Fruit fly (Drosophila melanogaster) whole organism, wandering third instar larva: ENCODE results near the gene PH4alphaNE2.

Experiments used
- CG32264 ChIP-seq: fragments of 200-800 bp; sonication (Bioruptor generic); optimal IDR thresholded peaks from 2 replicates; lab custom pipeline; 2016; ENCODE audit warnings: missing biosample characterization, missing genetic modification characterization
- CG9705 ChIP-seq: fragments of 200-800 bp; sonication (Bioruptor generic); optimal IDR thresholded peaks from 2 replicates; lab custom pipeline; 2018; ENCODE audit warnings: missing biosample characterization, mild to moderate bottlenecking, missing genetic modification characterization
- Dfd ChIP-seq: fragments of >200 bp; optimal IDR thresholded peaks from 2 replicates; lab custom pipeline; 2017; ENCODE audit warnings: missing biosample characterization, missing genetic modification characterization
- Dif ChIP-seq: fragments of 200-275, 200-300 bp; sonication (Bioruptor generic); optimal IDR thresholded peaks from 2 replicates; lab custom pipeline; 2018; ENCODE audit warnings: missing biosample characterization, missing genetic modification characterization; ENCODE audit not compliant: partially characterized antibody
- GATAd ChIP-seq: sonication (Bioruptor generic); optimal IDR thresholded peaks from 2 replicates; lab custom pipeline; 2016; ENCODE audit warnings: missing biosample characterization, missing genetic modification characterization
- HLH106 ChIP-seq: fragments of 200-800 bp; optimal IDR thresholded peaks from 3 replicates; lab custom pipeline; 2019; ENCODE audit warnings: missing biosample characterization, mild to moderate bottlenecking, missing genetic modification characterization, moderate library complexity
- Hnf4 ChIP-seq: fragments of 200-800 bp; sonication (Bioruptor generic); optimal IDR thresholded peaks from 2 replicates; lab custom pipeline; 2016; ENCODE audit warnings: missing biosample characterization, mild to moderate bottlenecking, missing genetic modification characterization
- Hr83 ChIP-seq: fragments of 200-300 bp; sonication (Bioruptor generic); optimal IDR thresholded peaks from 2 replicates; lab custom pipeline; 2016; ENCODE audit warnings: missing biosample characterization, mild to moderate bottlenecking, missing genetic modification characterization, moderate library complexity; ENCODE audit not compliant: poor library complexity, severe bottlenecking
- Mio ChIP-seq: sonication (Bioruptor generic); optimal IDR thresholded peaks from 2 replicates; lab custom pipeline; 2016; ENCODE audit warnings: missing biosample characterization, missing genetic modification characterization
- Myc ChIP-seq: fragments of >200 bp; optimal IDR thresholded peaks from 2 replicates; lab custom pipeline; 2017
- N ChIP-seq: fragments of >200 bp; optimal IDR thresholded peaks from 2 replicates; lab custom pipeline; 2018; ENCODE audit warnings: missing biosample characterization, missing external identifiers, missing genetic modification characterization
- OdsH ChIP-seq: fragments of 200-800 bp; sonication (Bioruptor generic); optimal IDR thresholded peaks from 2 replicates; lab custom pipeline; 2016; ENCODE audit warnings: missing biosample characterization, mild to moderate bottlenecking, missing genetic modification characterization
- Rel ChIP-seq, 2 experiments: fragments of 200-800 bp; sonication (Bioruptor generic) in 1 of 2; optimal IDR thresholded peaks; 2 replicates in 1 of 2; 3 replicates in 1 of 2; lab custom pipeline; 2016 to 2019; ENCODE audit warnings: mild to moderate bottlenecking in 2 of 2, missing biosample characterization in 2 of 2, missing genetic modification characterization in 2 of 2, moderate library complexity in 1 of 2
- Sp1 ChIP-seq: fragments of 200-800 bp; sonication (Bioruptor generic); optimal IDR thresholded peaks from 3 replicates; lab custom pipeline; 2019; ENCODE audit warnings: missing biosample characterization, mild to moderate bottlenecking, missing genetic modification characterization, moderate library complexity
- br ChIP-seq: fragments of 200-800 bp; sonication (Bioruptor generic); optimal IDR thresholded peaks from 2 replicates; lab custom pipeline; 2016; ENCODE audit warnings: missing biosample characterization, missing genetic modification characterization
- brk ChIP-seq: fragments of 200-800 bp; sonication (Bioruptor generic); optimal IDR thresholded peaks from 2 replicates; lab custom pipeline; 2016; ENCODE audit warnings: missing biosample characterization, mild to moderate bottlenecking, missing genetic modification characterization
- dl ChIP-seq, 2 experiments: fragments of 175-275, 200-275 bp in 1 of 2; fragments of 200-275 bp in 1 of 2; sonication (Bioruptor generic); optimal IDR thresholded peaks; lab custom pipeline; 2018; ENCODE audit warnings: mild to moderate bottlenecking in 2 of 2, missing biosample characterization in 2 of 2, missing genetic modification characterization in 2 of 2, moderate library complexity in 2 of 2; ENCODE audit not compliant: partially characterized antibody in 2 of 2, insufficient read depth in 1 of 2
- dmrt93B ChIP-seq: fragments of 200-800 bp; sonication (Bioruptor generic); optimal IDR thresholded peaks from 2 replicates; lab custom pipeline; 2018; ENCODE audit warnings: missing biosample characterization, mild to moderate bottlenecking, missing genetic modification characterization
- dsf ChIP-seq: sonication (Bioruptor generic); optimal IDR thresholded peaks from 2 replicates; lab custom pipeline; 2016; ENCODE audit warnings: missing biosample characterization, missing genetic modification characterization, borderline replicate concordance
- ey ChIP-seq: fragments of 200-800 bp; sonication (Bioruptor generic); optimal IDR thresholded peaks from 2 replicates; lab custom pipeline; 2016; ENCODE audit warnings: missing biosample characterization, missing genetic modification characterization
- foxo ChIP-seq, 2 experiments: fragments of 200-800 bp; sonication (Bioruptor generic); optimal IDR thresholded peaks; 2 replicates in 1 of 2; 3 replicates in 1 of 2; lab custom pipeline; 2016 to 2017; ENCODE audit warnings: missing biosample characterization in 2 of 2, missing genetic modification characterization in 2 of 2
- fru ChIP-seq: fragments of 200-800 bp; sonication (Bioruptor generic); optimal IDR thresholded peaks from 3 replicates; lab custom pipeline; 2016; ENCODE audit warnings: missing biosample characterization, mild to moderate bottlenecking, missing genetic modification characterization
- h ChIP-seq: fragments of 200-800 bp; sonication (Bioruptor generic); optimal IDR thresholded peaks from 3 replicates; lab custom pipeline; 2016; ENCODE audit warnings: missing biosample characterization, mild to moderate bottlenecking, missing genetic modification characterization
- jim ChIP-seq: fragments of 175-275, 200-325 bp; sonication (Bioruptor generic); optimal IDR thresholded peaks from 2 replicates; lab custom pipeline; 2016; ENCODE audit warnings: missing biosample characterization, mild to moderate bottlenecking, missing genetic modification characterization
- lola ChIP-seq: fragments of >200 bp; optimal IDR thresholded peaks from 2 replicates; lab custom pipeline; 2017; ENCODE audit warnings: missing biosample characterization, missing genetic modification characterization
- psq ChIP-seq: fragments of 200-800 bp; sonication (Bioruptor generic); optimal IDR thresholded peaks from 3 replicates; lab custom pipeline; 2017; ENCODE audit warnings: missing biosample characterization, mild to moderate bottlenecking, missing genetic modification characterization, moderate library complexity
- rgr ChIP-seq: fragments of 200-800 bp; sonication (Bioruptor generic); optimal IDR thresholded peaks from 3 replicates; lab custom pipeline; 2016; ENCODE audit warnings: missing biosample characterization, mild to moderate bottlenecking, missing genetic modification characterization
- sage ChIP-seq: fragments of 200-800 bp; sonication (Bioruptor generic); optimal IDR thresholded peaks from 2 replicates; lab custom pipeline; 2016; ENCODE audit warnings: missing biosample characterization, mild to moderate bottlenecking, missing genetic modification characterization
- sv ChIP-seq: fragments of 200-800 bp; sonication (Bioruptor generic); optimal IDR thresholded peaks from 3 replicates; lab custom pipeline; 2016; ENCODE audit warnings: missing biosample characterization, missing genetic modification characterization
- usp ChIP-seq: fragments of >200 bp; optimal IDR thresholded peaks from 2 replicates; lab custom pipeline; 2017; ENCODE audit warnings: missing biosample characterization, missing genetic modification characterization
- woc ChIP-seq: sonication (Bioruptor generic); optimal IDR thresholded peaks from 2 replicates; lab custom pipeline; 2016; ENCODE audit warnings: missing biosample characterization, mild to moderate bottlenecking, missing genetic modification characterization

Gene PH4alphaNE2

DNA sequence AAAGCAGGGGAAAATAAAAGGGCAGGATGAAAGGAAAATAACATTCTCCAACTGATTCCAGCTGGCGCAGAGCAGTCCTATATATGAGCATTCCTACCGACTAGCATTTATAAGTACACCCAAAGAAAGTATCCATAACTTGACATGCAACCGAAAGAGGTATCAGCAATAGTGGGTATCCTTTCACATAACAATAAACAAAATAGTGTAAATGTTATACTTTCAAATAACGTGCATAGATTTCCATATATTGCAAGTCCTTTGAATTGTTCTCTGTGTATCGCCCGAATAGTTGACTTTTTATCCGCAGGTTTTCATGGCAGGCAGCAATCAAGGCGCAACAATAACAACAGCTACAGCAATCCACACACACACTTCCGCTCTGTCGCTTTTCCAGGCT is 38.0 kb upstream of the PH4alphaNE2 start:
- TF ChIP-seq jim (GFP tag; lab: Kevin White, UChicago) (no peak), br (GFP tag; lab: Kevin White, UChicago) (no peak), CG9705 (GFP tag; lab: Kevin White, UChicago) (no peak), sv (GFP tag; lab: Kevin White, UChicago) (no peak), Hr83 (no peak), fru (no peak), dl (GFP tag; optimal IDR thresholded peaks at IDR 0.05; lab: Kevin White, UChicago; ENCODE audit: insufficient read depth in 1 of 2, partially characterized antibody in 2 of 2) (no peak), woc (GFP tag; lab: Kevin White, UChicago) (no peak)
- TF ChIP-seq, all 38 proteins: peak for 0

dm6 chr3R:30544974-30545373 is 33.0 kb upstream of the PH4alphaNE2 start:
- no peak for TF ChIP-seq Dif
- TF ChIP-seq, all 38 proteins: peak for 0

- TF ChIP-seq CG9705 (GFP tag; lab: Kevin White, UChicago): no peak
Measured at dm6 chr3R:30541469-30541868, 29.5 kb upstream of the PH4alphaNE2 start.

DNA sequence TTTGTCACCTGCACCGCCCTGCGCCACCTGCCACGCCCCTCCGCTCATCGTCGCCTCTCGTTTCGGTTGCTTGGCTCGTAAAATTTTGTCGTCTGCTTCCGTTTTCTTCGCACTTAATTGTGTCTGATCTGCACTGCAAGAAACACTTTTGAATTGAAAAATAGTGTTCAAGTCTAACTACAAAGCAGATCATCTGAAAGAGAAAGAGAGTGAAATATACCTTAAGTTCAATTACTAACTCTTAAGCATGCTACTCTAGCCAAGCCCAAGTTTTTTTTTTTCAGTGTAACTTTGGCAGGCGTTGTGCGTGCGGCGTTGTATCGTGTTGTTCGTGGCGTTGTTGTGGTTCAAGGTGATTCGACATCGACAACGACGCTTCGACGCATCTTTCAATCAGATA is 28.2 kb upstream of the PH4alphaNE2 start:
- TF ChIP-seq brk (GFP tag; lab: Kevin White, UChicago) (no peak), dmrt93B (GFP tag; lab: Kevin White, UChicago) (peak; percentile 23), Myc (lab: Kevin White, UChicago) (no peak), Dfd (GFP tag; lab: Kevin White, UChicago) (no peak), Hnf4 (peak; percentile 40), foxo (GFP tag; optimal IDR thresholded peaks at IDR 0.05; lab: Kevin White, UChicago) (peak in 1 of 2 experiments; percentile 51), Hr83 (no peak), HLH106 (tag; lab: Kevin White, UChicago) (peak; percentile 53), ey (GFP tag; lab: Kevin White, UChicago) (peak; percentile 61), br (GFP tag; lab: Kevin White, UChicago) (peak; percentile 54), Sp1 (peak; percentile 12), CG9705 (GFP tag; lab: Kevin White, UChicago) (peak; percentile 47), rgr (GFP tag; lab: Kevin White, UChicago) (peak; percentile 60), psq (GFP tag; lab: Kevin White, UChicago) (peak; percentile 1), sv (GFP tag; lab: Kevin White, UChicago) (peak; percentile 80), OdsH (GFP tag; lab: Kevin White, UChicago) (peak; percentile 19), h (peak; percentile 62), fru (peak; percentile 34), N (GFP tag; lab: Kevin White, UChicago) (no peak), usp (GFP tag; lab: Kevin White, UChicago) (no peak)

- no peak for TF ChIP-seq dsf (GFP tag; lab: Kevin White, UChicago)
- no peak for TF ChIP-seq Hr83
- no peak for TF ChIP-seq Myc (lab: Kevin White, UChicago)
- TF ChIP-seq rgr (GFP tag; lab: Kevin White, UChicago): no peak
- TF ChIP-seq GATAd: no peak
- TF ChIP-seq Dfd (GFP tag; lab: Kevin White, UChicago): no peak
- no peak for TF ChIP-seq usp (GFP tag; lab: Kevin White, UChicago)
- no peak for TF ChIP-seq jim (GFP tag; lab: Kevin White, UChicago)
- TF ChIP-seq Dif: no peak
- TF ChIP-seq HLH106 (tag; lab: Kevin White, UChicago): no peak
- TF ChIP-seq brk (GFP tag; lab: Kevin White, UChicago): no peak
- no peak for TF ChIP-seq lola (GFP tag; lab: Kevin White, UChicago)
- no peak for TF ChIP-seq CG32264 (GFP tag; lab: Kevin White, UChicago)
- TF ChIP-seq N (GFP tag; lab: Kevin White, UChicago): no peak
- no peak for TF ChIP-seq psq (GFP tag; lab: Kevin White, UChicago)
Measured at dm6 chr3R:30536919-30537318, 24.9 kb upstream of the PH4alphaNE2 start.

DNA sequence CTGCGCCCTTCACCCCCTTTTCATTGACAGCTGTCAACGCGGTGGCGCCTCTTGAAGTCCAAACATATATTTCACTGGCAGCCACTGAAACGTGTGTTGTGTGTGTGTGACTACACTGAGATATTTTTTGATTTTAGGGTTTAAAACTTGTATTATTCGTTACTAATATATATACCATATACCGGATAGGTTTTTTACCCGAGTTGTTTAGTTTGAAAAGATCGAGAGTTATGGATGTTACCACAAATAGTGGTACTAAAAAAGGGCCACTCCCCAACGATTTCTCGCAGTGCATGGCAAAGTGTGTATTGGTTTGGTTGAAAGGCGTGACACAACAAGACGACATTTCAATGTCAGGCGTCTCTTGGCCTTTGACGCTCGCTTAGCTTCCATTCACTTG is 24.4 kb upstream of the PH4alphaNE2 start:
- TF ChIP-seq GATAd (no peak), Hr83 (no peak), foxo (GFP tag; optimal IDR thresholded peaks at IDR 0.05; lab: Kevin White, UChicago) (no peak), Rel (GFP tag; optimal IDR thresholded peaks at IDR 0.05; lab: Kevin White, UChicago) (no peak), Rel (tag; optimal IDR thresholded peaks at IDR 0.05; lab: Kevin White, UChicago) (no peak), Hnf4 (no peak), lola (GFP tag; lab: Kevin White, UChicago) (no peak), dl (GFP tag; optimal IDR thresholded peaks at IDR 0.05; lab: Kevin White, UChicago; ENCODE audit: insufficient read depth in 1 of 2, partially characterized antibody in 2 of 2) (no peak), woc (GFP tag; lab: Kevin White, UChicago) (no peak), br (GFP tag; lab: Kevin White, UChicago) (no peak), CG9705 (GFP tag; lab: Kevin White, UChicago) (no peak), sage (no peak), Mio (GFP tag; lab: Kevin White, UChicago) (no peak), psq (GFP tag; lab: Kevin White, UChicago) (no peak), OdsH (GFP tag; lab: Kevin White, UChicago) (no peak), HLH106 (tag; lab: Kevin White, UChicago) (no peak), Myc (lab: Kevin White, UChicago) (no peak)
- TF ChIP-seq, all 38 proteins: peak for 0
